Fruit fly (Drosophila melanogaster) whole organism, prepupa: Measurements from ENCODE around the gene bb8.

Source experiments
- CG10631 ChIP-seq: fragments of 200-800 bp; sonication (Bioruptor generic); optimal IDR thresholded peaks from 2 replicates; lab custom pipeline; 2016; ENCODE audit warnings: missing biosample characterization, missing genetic modification characterization
- CG10669 ChIP-seq: fragments of 200-800 bp; sonication (Bioruptor generic); optimal IDR thresholded peaks from 3 replicates; lab custom pipeline; 2018; ENCODE audit warnings: missing biosample characterization, mild to moderate bottlenecking, missing genetic modification characterization, moderate library complexity
- CG11294 ChIP-seq: fragments of 200-800 bp; sonication (Bioruptor generic); IDR thresholded peaks from 2 replicates; pipeline ENCODE4 v1.3.6; 2022; ENCODE audit warnings: missing biosample characterization, missing genetic modification characterization
- CG11762 ChIP-seq: fragments of 200-800 bp; sonication (Bioruptor generic); optimal IDR thresholded peaks from 3 replicates; lab custom pipeline; 2016; ENCODE audit warnings: missing biosample characterization, missing genetic modification characterization; ENCODE audit not compliant: insufficient read depth
- CG11902 ChIP-seq: fragments of 200-800 bp; sonication (Bioruptor generic); optimal IDR thresholded peaks from 3 replicates; lab custom pipeline; 2016; ENCODE audit warnings: missing biosample characterization, missing genetic modification characterization
- CG15336 ChIP-seq: fragments of 200-800 bp; sonication (Bioruptor generic); IDR thresholded peaks from 2 replicates; pipeline ENCODE4 v1.3.6; 2022; ENCODE audit warnings: missing biosample characterization, missing genetic modification characterization
- CG16779 ChIP-seq: fragments of 200-800 bp; sonication (Bioruptor generic); optimal IDR thresholded peaks from 3 replicates; lab custom pipeline; 2017; ENCODE audit warnings: missing biosample characterization, mild to moderate bottlenecking, missing genetic modification characterization
- CG3032 ChIP-seq: fragments of 200-800 bp; optimal IDR thresholded peaks from 2 replicates; lab custom pipeline; 2019; ENCODE audit warnings: missing biosample characterization, mild to moderate bottlenecking, missing genetic modification characterization, moderate library complexity
- CG31627 ChIP-seq: fragments of 200-800 bp; sonication (Bioruptor generic); optimal IDR thresholded peaks from 3 replicates; lab custom pipeline; 2016; ENCODE audit warnings: missing biosample characterization, missing genetic modification characterization
- CG32006 ChIP-seq: fragments of 200-800 bp; sonication (Bioruptor generic); optimal IDR thresholded peaks from 3 replicates; lab custom pipeline; 2017; ENCODE audit warnings: missing biosample characterization, mild to moderate bottlenecking, missing genetic modification characterization
- CG34406 ChIP-seq: fragments of 200-800 bp; sonication (Bioruptor generic); optimal IDR thresholded peaks from 3 replicates; lab custom pipeline; 2016; ENCODE audit warnings: missing biosample characterization, missing genetic modification characterization
- CG3919 ChIP-seq: fragments of 200-800 bp; sonication (Bioruptor generic); optimal IDR thresholded peaks from 3 replicates; lab custom pipeline; 2016; ENCODE audit warnings: missing biosample characterization, missing genetic modification characterization
- CG6163 ChIP-seq: fragments of 200-800 bp; sonication (Bioruptor generic); IDR thresholded peaks from 3 replicates; pipeline ENCODE4 v1.3.6; 2022; ENCODE audit warnings: missing biosample characterization, missing genetic modification characterization
- CG6276 ChIP-seq: fragments of 200-800 bp; sonication (Bioruptor generic); optimal IDR thresholded peaks from 2 replicates; lab custom pipeline; 2017; ENCODE audit warnings: missing biosample characterization, mild to moderate bottlenecking, missing genetic modification characterization
- CG6792 ChIP-seq: fragments of 200-800 bp; sonication (Bioruptor generic); optimal IDR thresholded peaks from 3 replicates; lab custom pipeline; 2016; ENCODE audit warnings: missing biosample characterization, missing genetic modification characterization
- CG6854 ChIP-seq: fragments of 200-800 bp; sonication (Bioruptor generic); optimal IDR thresholded peaks from 2 replicates; lab custom pipeline; 2017; ENCODE audit warnings: missing biosample characterization, mild to moderate bottlenecking, missing genetic modification characterization
- CG8119 ChIP-seq: fragments of 200-800 bp; sonication (Bioruptor generic); IDR thresholded peaks from 3 replicates; pipeline ENCODE4 v1.3.6; 2022; ENCODE audit warnings: missing biosample characterization, missing genetic modification characterization
- CG9139 ChIP-seq: fragments of 200-800 bp; sonication (Bioruptor generic); optimal IDR thresholded peaks from 3 replicates; lab custom pipeline; 2017; ENCODE audit warnings: missing biosample characterization, mild to moderate bottlenecking, missing genetic modification characterization
- Eip78C ChIP-seq: fragments of 200-800 bp; sonication (Bioruptor generic); peaks from one replicate; lab custom pipeline; 2016; ENCODE audit warnings: missing biosample characterization, missing genetic modification characterization
- Ets21C ChIP-seq: fragments of 200-800 bp; sonication (Bioruptor generic); optimal IDR thresholded peaks from 3 replicates; lab custom pipeline; 2016; ENCODE audit warnings: missing biosample characterization, missing genetic modification characterization
- Ets96B ChIP-seq: fragments of 200-800 bp; optimal IDR thresholded peaks from 2 replicates; lab custom pipeline; 2019; ENCODE audit warnings: missing biosample characterization, mild to moderate bottlenecking, missing genetic modification characterization, moderate library complexity
- Gug ChIP-seq: fragments of 200-800 bp; sonication (Bioruptor generic); IDR thresholded peaks from 2 replicates; pipeline ENCODE4 v1.3.6; 2022; ENCODE audit warnings: missing biosample characterization, missing genetic modification characterization
- Hr38 ChIP-seq: sonication (Bioruptor generic); optimal IDR thresholded peaks from 2 replicates; lab custom pipeline; 2016; ENCODE audit warnings: missing biosample characterization, missing genetic modification characterization
- Hr4 ChIP-seq: fragments of 200-800 bp; sonication (Bioruptor generic); optimal IDR thresholded peaks from 3 replicates; lab custom pipeline; 2016; ENCODE audit warnings: missing biosample characterization, missing genetic modification characterization
- OdsH ChIP-seq: fragments of 200-800 bp; sonication (Bioruptor generic); optimal IDR thresholded peaks from 3 replicates; lab custom pipeline; 2016; ENCODE audit warnings: missing biosample characterization, missing genetic modification characterization
- Smox ChIP-seq: fragments of 200-800 bp; sonication (Bioruptor generic); optimal IDR thresholded peaks from 3 replicates; lab custom pipeline; 2016; ENCODE audit warnings: missing biosample characterization, missing genetic modification characterization
- Sox102F ChIP-seq: fragments of 200-800 bp; sonication (Bioruptor generic); optimal IDR thresholded peaks from 2 replicates; lab custom pipeline; 2016; ENCODE audit warnings: missing biosample characterization, mild to moderate bottlenecking, missing genetic modification characterization
- Sox15 ChIP-seq: fragments of 200-800 bp; sonication (Bioruptor generic); optimal IDR thresholded peaks from 3 replicates; lab custom pipeline; 2016; ENCODE audit warnings: missing biosample characterization, missing genetic modification characterization
- acj6 ChIP-seq: fragments of 200-800 bp; sonication (Bioruptor generic); optimal IDR thresholded peaks from 3 replicates; lab custom pipeline; 2016; ENCODE audit warnings: missing biosample characterization, missing genetic modification characterization
- dac ChIP-seq: fragments of 200-800 bp; sonication (Bioruptor generic); optimal IDR thresholded peaks from 2 replicates; lab custom pipeline; 2017; ENCODE audit warnings: missing biosample characterization, mild to moderate bottlenecking, missing genetic modification characterization
- eg ChIP-seq: fragments of 200-800 bp; sonication (Bioruptor generic); IDR thresholded peaks from 3 replicates; pipeline ENCODE4 v1.3.6; 2022; ENCODE audit warnings: missing biosample characterization, missing genetic modification characterization
- esn ChIP-seq: fragments of 200-800 bp; sonication (Bioruptor generic); optimal IDR thresholded peaks from 2 replicates; lab custom pipeline; 2016; ENCODE audit warnings: missing biosample characterization, mild to moderate bottlenecking, missing genetic modification characterization, moderate library complexity
- fd85E ChIP-seq: fragments of 200-800 bp; sonication (Bioruptor generic); optimal IDR thresholded peaks from 3 replicates; lab custom pipeline; 2016; ENCODE audit warnings: missing biosample characterization, missing genetic modification characterization
- lz ChIP-seq: fragments of 200-800 bp; sonication (Bioruptor generic); optimal IDR thresholded peaks from 3 replicates; lab custom pipeline; 2016; ENCODE audit warnings: missing biosample characterization, missing genetic modification characterization
- net ChIP-seq: fragments of 200-800 bp; sonication (Bioruptor generic); optimal IDR thresholded peaks from 3 replicates; lab custom pipeline; 2016; ENCODE audit warnings: missing biosample characterization, missing genetic modification characterization
- pdm3 ChIP-seq: fragments of 200-800 bp; sonication (Bioruptor generic); optimal IDR thresholded peaks from 3 replicates; lab custom pipeline; 2016; ENCODE audit warnings: missing biosample characterization, missing genetic modification characterization
- salr ChIP-seq, 2 experiments: fragments of 200-800 bp; sonication (Bioruptor generic); optimal IDR thresholded peaks; 3 replicates each; lab custom pipeline; 2016 to 2018; ENCODE audit warnings: missing biosample characterization in 2 of 2, missing genetic modification characterization in 2 of 2, mild to moderate bottlenecking in 1 of 2
- spab ChIP-seq: fragments of 200-800 bp; sonication (Bioruptor generic); optimal IDR thresholded peaks from 2 replicates; lab custom pipeline; 2017; ENCODE audit warnings: missing biosample characterization, mild to moderate bottlenecking, missing genetic modification characterization, missing genetic modification reagents
- svp ChIP-seq: fragments of 200-800 bp; sonication (Bioruptor generic); peaks from one replicate; lab custom pipeline; 2016; ENCODE audit warnings: missing biosample characterization, missing genetic modification characterization
- vri ChIP-seq: fragments of 200-800 bp; sonication (Bioruptor generic); optimal IDR thresholded peaks from 3 replicates; lab custom pipeline; 2016; ENCODE audit warnings: missing biosample characterization, mild to moderate bottlenecking, missing genetic modification characterization

Gene bb8

dm6 chr3R:23318928-23319327 lies 28.9 kb upstream of the bb8 start (continued):
- no peak for TF ChIP-seq CG11902 (GFP tag; lab: Kevin White, UChicago)
- TF ChIP-seq CG6854 (GFP tag; lab: Kevin White, UChicago), result peak; percentile 4
- no peak for TF ChIP-seq esn (GFP tag; lab: Kevin White, UChicago)
- no peak for TF ChIP-seq Ets21C (GFP tag; lab: Kevin White, UChicago)
- TF ChIP-seq CG32006 (GFP tag; lab: Kevin White, UChicago), result no peak
- TF ChIP-seq Hr38 (GFP tag; lab: Kevin White, UChicago), result no peak
- TF ChIP-seq Eip78C, result peak; percentile 76

dm6 chr3R:23316867-23317266 lies 26.9 kb upstream of the bb8 start:
- no peak for TF ChIP-seq Ets96B (tag; lab: Kevin White, UChicago)
- TF ChIP-seq vri, result peak; percentile 92
- TF ChIP-seq acj6, result no peak
- TF ChIP-seq CG10669 (GFP tag; lab: Kevin White, UChicago), result no peak
- TF ChIP-seq svp (GFP tag; lab: Kevin White, UChicago), result no peak
- TF ChIP-seq CG34406 (GFP tag; lab: Kevin White, UChicago), result no peak

- TF ChIP-seq CG34406 (GFP tag; lab: Kevin White, UChicago) (no peak), spab (GFP tag; lab: Kevin White, UChicago) (no peak), CG6276 (GFP tag; lab: Kevin White, UChicago) (no peak), CG6854 (GFP tag; lab: Kevin White, UChicago) (no peak), CG16779 (tag; lab: Kevin White, UChicago) (no peak), Hr4 (no peak), esn (GFP tag; lab: Kevin White, UChicago) (no peak), CG11294 (GFP tag; lab: Robert Waterston, UW) (no peak), dac (no peak), fd85E (GFP tag; lab: Kevin White, UChicago) (no peak), OdsH (GFP tag; lab: Kevin White, UChicago) (no peak), net (no peak), CG3919 (peak; percentile 4), Eip78C (peak; percentile 64), CG10631 (GFP tag; lab: Kevin White, UChicago) (peak; percentile 27), pdm3 (GFP tag; lab: Kevin White, UChicago) (no peak), CG9139 (GFP tag; lab: Kevin White, UChicago) (no peak), salr (GFP tag; optimal IDR thresholded peaks at IDR 0.05; lab: Kevin White, UChicago) (no peak), CG3032 (tag; lab: Kevin White, UChicago) (no peak), eg (no peak), Sox15 (GFP tag; lab: Kevin White, UChicago) (no peak), CG11762 (GFP tag; lab: Kevin White, UChicago) (no peak), CG8119 (GFP tag; lab: Robert Waterston, UW) (no peak), vri (no peak), Hr38 (GFP tag; lab: Kevin White, UChicago) (no peak), Gug (GFP tag; lab: Robert Waterston, UW) (no peak), CG10669 (GFP tag; lab: Kevin White, UChicago) (peak; percentile 6), CG31627 (GFP tag; lab: Kevin White, UChicago) (no peak), CG6163 (no peak), CG15336 (GFP tag; lab: Robert Waterston, UW) (peak; percentile 30; the same call in 1 of the 2 replicates), Smox (GFP tag; lab: Kevin White, UChicago) (no peak), CG6792 (GFP tag; lab: Kevin White, UChicago) (no peak), lz (GFP tag; lab: Kevin White, UChicago) (no peak), Sox102F (GFP tag; lab: Kevin White, UChicago) (no peak), CG32006 (GFP tag; lab: Kevin White, UChicago) (peak; percentile 35)
These were observed 25.6 kb upstream of the bb8 start for dm6 chr3R:23315630-23316029.
